Fruit fly (Drosophila melanogaster) whole organism, embryonic: ENCODE results near the gene CG32985.

Experiments
- Atf-2 ChIP-seq: fragments of 200-800 bp; sonication (Bioruptor generic); optimal IDR thresholded peaks from 2 replicates; lab custom pipeline; 2016; ENCODE audit warnings: missing biosample characterization, missing genetic modification characterization
- CG10959 ChIP-seq: fragments of 200-800 bp; sonication (Bioruptor generic); IDR thresholded peaks from 2 replicates; pipeline ENCODE4 v1.3.6; 2022; ENCODE audit warnings: missing biosample characterization, missing genetic modification characterization
- CG11398 ChIP-seq: fragments of 200-800 bp; sonication (Bioruptor generic); optimal IDR thresholded peaks from 2 replicates; lab custom pipeline; 2016; ENCODE audit warnings: missing biosample characterization, missing genetic modification characterization
- CG12299 ChIP-seq: fragments of 200-800 bp; sonication (Bioruptor generic); optimal IDR thresholded peaks from 2 replicates; lab custom pipeline; 2018; ENCODE audit warnings: missing biosample characterization, mild to moderate bottlenecking, missing genetic modification characterization
- CG14441 ChIP-seq: fragments of 200-800 bp; sonication (Bioruptor generic); IDR thresholded peaks from 2 replicates; pipeline ENCODE4 v1.3.6; 2022; ENCODE audit warnings: missing biosample characterization, missing genetic modification characterization
- CG15601 ChIP-seq: fragments of 200-800 bp; sonication (Bioruptor generic); optimal IDR thresholded peaks from 3 replicates; lab custom pipeline; 2019; ENCODE audit warnings: missing biosample characterization, mild to moderate bottlenecking, missing genetic modification characterization, moderate library complexity
- CG18764 ChIP-seq: fragments of 200-800 bp; sonication (Bioruptor generic); optimal IDR thresholded peaks from 3 replicates; lab custom pipeline; 2016; ENCODE audit warnings: missing biosample characterization, missing genetic modification characterization
- CG2120 ChIP-seq: fragments of 200-800 bp; sonication (Bioruptor generic); optimal IDR thresholded peaks from 3 replicates; lab custom pipeline; 2016; ENCODE audit warnings: missing biosample characterization, missing genetic modification characterization
- CG2875 ChIP-seq: fragments of 200-800 bp; sonication (Bioruptor generic); optimal IDR thresholded peaks from 2 replicates; lab custom pipeline; 2017; ENCODE audit warnings: missing biosample characterization, mild to moderate bottlenecking, missing genetic modification characterization, missing genetic modification reagents
- CG30403 ChIP-seq: fragments of 200-800 bp; sonication (Bioruptor generic); optimal IDR thresholded peaks from 3 replicates; lab custom pipeline; 2016; ENCODE audit warnings: missing biosample characterization, missing genetic modification characterization
- CG31388 ChIP-seq: fragments of 200-800 bp; sonication (Bioruptor generic); optimal IDR thresholded peaks from 2 replicates; lab custom pipeline; 2016; ENCODE audit warnings: missing biosample characterization, missing genetic modification characterization
- CG3163 ChIP-seq: fragments of 200-800 bp; sonication (Bioruptor generic); optimal IDR thresholded peaks from 3 replicates; lab custom pipeline; 2016; ENCODE audit warnings: missing biosample characterization, missing genetic modification characterization
- CG3281 ChIP-seq: fragments of 200-800 bp; sonication (Bioruptor generic); optimal IDR thresholded peaks from 3 replicates; lab custom pipeline; 2017; ENCODE audit warnings: missing biosample characterization, mild to moderate bottlenecking, missing genetic modification characterization
- CG3726 ChIP-seq: fragments of 200-800 bp; sonication (Bioruptor generic); IDR thresholded peaks from 3 replicates; pipeline ENCODE4, ENCODE4 v1.3.6; 2022; ENCODE audit warnings: missing biosample characterization, missing genetic modification characterization
- CG3847 ChIP-seq: fragments of 200-800 bp; sonication (Bioruptor generic); IDR thresholded peaks from 2 replicates; pipeline ENCODE4 v1.3.6; 2022; ENCODE audit warnings: missing biosample characterization, missing genetic modification characterization
- CG4424 ChIP-seq: fragments of 200-800 bp; sonication (Bioruptor generic); optimal IDR thresholded peaks from 3 replicates; lab custom pipeline; 2016; ENCODE audit warnings: missing biosample characterization, missing genetic modification characterization
- CG8281 ChIP-seq: fragments of 200-800 bp; sonication (Bioruptor generic); optimal IDR thresholded peaks from 2 replicates; lab custom pipeline; 2018; ENCODE audit warnings: missing biosample characterization, mild to moderate bottlenecking, missing genetic modification characterization, moderate library complexity
- CG9727 ChIP-seq: fragments of 200-800 bp; sonication (Bioruptor generic); optimal IDR thresholded peaks from 3 replicates; lab custom pipeline; 2017; ENCODE audit warnings: missing biosample characterization, mild to moderate bottlenecking, missing genetic modification characterization
- CG9876 ChIP-seq: fragments of 200-800 bp; sonication (Bioruptor generic); optimal IDR thresholded peaks from 2 replicates; lab custom pipeline; 2016; ENCODE audit warnings: missing biosample characterization, missing genetic modification characterization
- Chrac-16 ChIP-seq: fragments of 200-800 bp; sonication (Bioruptor generic); optimal IDR thresholded peaks from 3 replicates; lab custom pipeline; 2016; ENCODE audit warnings: missing biosample characterization, missing genetic modification characterization
- D ChIP-seq, 2 experiments: fragments of 200-800 bp in 1 of 2; fragments of >200 bp in 1 of 2; sonication (Bioruptor generic) in 1 of 2; optimal IDR thresholded peaks; 2 replicates in 1 of 2; 3 replicates in 1 of 2; lab custom pipeline; 2017; ENCODE audit warnings: mild to moderate bottlenecking in 1 of 2, missing biosample characterization in 1 of 2, missing genetic modification characterization in 1 of 2, missing genetic modification reagents in 1 of 2
- HHEX ChIP-seq: fragments of 200-800 bp; sonication (Bioruptor generic); optimal IDR thresholded peaks from 3 replicates; lab custom pipeline; 2017; ENCODE audit warnings: missing biosample characterization, mild to moderate bottlenecking, missing genetic modification characterization, missing genetic modification reagents
- Mes4 ChIP-seq: fragments of 200-800 bp; sonication (Bioruptor generic); optimal IDR thresholded peaks from 2 replicates; lab custom pipeline; 2016; ENCODE audit warnings: missing biosample characterization, missing genetic modification characterization
- Opbp ChIP-seq: fragments of 200-800 bp; sonication (Bioruptor generic); IDR thresholded peaks from 3 replicates; pipeline ENCODE4 v1.3.6; 2022; ENCODE audit warnings: missing biosample characterization, missing genetic modification characterization; ENCODE audit not compliant: partially characterized antibody
- Sin3A ChIP-seq: fragments of >200 bp; optimal IDR thresholded peaks from 2 replicates; lab custom pipeline; 2018
- bigmax ChIP-seq: fragments of 200-800 bp; sonication (Bioruptor generic); optimal IDR thresholded peaks from 2 replicates; lab custom pipeline; 2018; ENCODE audit warnings: missing biosample characterization, mild to moderate bottlenecking, missing genetic modification characterization
- bowl ChIP-seq: fragments of 200-800 bp; sonication (Bioruptor generic); IDR thresholded peaks from 2 replicates; pipeline ENCODE4 v1.3.6; 2022; ENCODE audit warnings: missing biosample characterization, missing genetic modification characterization
- caup ChIP-seq: fragments of 200-800 bp; sonication (Bioruptor generic); optimal IDR thresholded peaks from 3 replicates; lab custom pipeline; 2017; ENCODE audit warnings: missing biosample characterization, mild to moderate bottlenecking, missing genetic modification characterization, moderate library complexity; ENCODE audit not compliant: severe bottlenecking
- cg ChIP-seq: fragments of 200-800 bp; sonication (Bioruptor generic); optimal IDR thresholded peaks from 3 replicates; lab custom pipeline; 2019; ENCODE audit warnings: missing biosample characterization, mild to moderate bottlenecking, missing genetic modification characterization, moderate library complexity
- dpn ChIP-seq, 2 experiments: fragments of 200-800 bp; sonication (Bioruptor generic); optimal IDR thresholded peaks; 3 replicates each; lab custom pipeline; 2016; ENCODE audit warnings: missing biosample characterization in 2 of 2, missing genetic modification characterization in 2 of 2
- emc ChIP-seq: fragments of 200-800 bp; sonication (Bioruptor generic); optimal IDR thresholded peaks from 2 replicates; lab custom pipeline; 2016; ENCODE audit warnings: missing biosample characterization, missing genetic modification characterization
- ems ChIP-seq: fragments of 200-800 bp; sonication (Bioruptor generic); optimal IDR thresholded peaks from 3 replicates; lab custom pipeline; 2016; ENCODE audit warnings: missing biosample characterization, missing genetic modification characterization
- esg ChIP-seq: fragments of 200-800 bp; sonication (Bioruptor generic); conservative IDR thresholded peaks from 2 replicates; pipeline ENCODE4 v1.3.6; 2022; ENCODE audit warnings: missing biosample characterization, missing genetic modification characterization
- exex ChIP-seq: fragments of 200-800 bp; sonication (Bioruptor generic); optimal IDR thresholded peaks from 4 replicates; lab custom pipeline; 2018; ENCODE audit warnings: missing biosample characterization, mild to moderate bottlenecking, missing genetic modification characterization, moderate library complexity
- gcm ChIP-seq: fragments of 200-800 bp; sonication (Bioruptor generic); optimal IDR thresholded peaks from 2 replicates; lab custom pipeline; 2019; ENCODE audit warnings: missing biosample characterization, mild to moderate bottlenecking, missing genetic modification characterization, moderate library complexity
- grau ChIP-seq: fragments of 200-800 bp; optimal IDR thresholded peaks from 3 replicates; lab custom pipeline; 2019; ENCODE audit warnings: missing biosample characterization, mild to moderate bottlenecking, missing genetic modification characterization, moderate library complexity
- grn ChIP-seq: fragments of 200-800 bp; sonication (Bioruptor generic); optimal IDR thresholded peaks from 3 replicates; lab custom pipeline; 2017; ENCODE audit warnings: missing biosample characterization, missing genetic modification characterization
- hb ChIP-seq: fragments of 200-800 bp; sonication (Bioruptor generic); IDR thresholded peaks from 3 replicates; pipeline ENCODE4 v1.3.6; 2022; ENCODE audit warnings: missing biosample characterization, missing genetic modification characterization; ENCODE audit not compliant: partially characterized antibody
- luna ChIP-seq: fragments of 200-800 bp; sonication (Bioruptor generic); optimal IDR thresholded peaks from 2 replicates; lab custom pipeline; 2016; ENCODE audit warnings: missing biosample characterization, missing genetic modification characterization
- nau ChIP-seq: fragments of 200-800 bp; sonication (Bioruptor generic); optimal IDR thresholded peaks from 3 replicates; lab custom pipeline; 2017; ENCODE audit warnings: missing biosample characterization, mild to moderate bottlenecking, missing genetic modification characterization, missing genetic modification reagents
- nerfin-1 ChIP-seq: fragments of 200-800 bp; sonication (Bioruptor generic); optimal IDR thresholded peaks from 3 replicates; lab custom pipeline; 2019; ENCODE audit warnings: missing biosample characterization, mild to moderate bottlenecking, missing genetic modification characterization, moderate library complexity
- pb ChIP-seq: fragments of 200-800 bp; sonication (Bioruptor generic); optimal IDR thresholded peaks from 3 replicates; lab custom pipeline; 2016; ENCODE audit warnings: missing biosample characterization, missing genetic modification characterization
- psq ChIP-seq: fragments of 200-800 bp; sonication (Bioruptor generic); optimal IDR thresholded peaks from 2 replicates; lab custom pipeline; 2017; ENCODE audit warnings: missing biosample characterization, missing genetic modification characterization
- tap ChIP-seq: fragments of 200-800 bp; optimal IDR thresholded peaks from 3 replicates; lab custom pipeline; 2019; ENCODE audit warnings: missing biosample characterization, mild to moderate bottlenecking, missing genetic modification characterization, moderate library complexity
- tgo ChIP-seq: fragments of 200-800 bp; sonication (Bioruptor generic); IDR thresholded peaks from 3 replicates; pipeline ENCODE4 v1.3.6; 2022; ENCODE audit warnings: missing biosample characterization, missing genetic modification characterization
- tll ChIP-seq, 2 experiments: fragments of 200-800 bp in 1 of 2; fragments of >200 bp in 1 of 2; sonication (Bioruptor generic) in 1 of 2; optimal IDR thresholded peaks; 2 replicates each; lab custom pipeline; 2017 to 2019; ENCODE audit warnings: missing biosample characterization in 2 of 2, missing genetic modification characterization in 2 of 2, mild to moderate bottlenecking in 1 of 2, moderate library complexity in 1 of 2
- twi ChIP-seq: fragments of 200-800 bp; optimal IDR thresholded peaks from 2 replicates; lab custom pipeline; 2019; ENCODE audit warnings: missing biosample characterization, mild to moderate bottlenecking, missing genetic modification characterization, moderate library complexity
- zfh1 ChIP-seq: fragments of 200-800 bp; sonication (Bioruptor generic); IDR thresholded peaks from 3 replicates; pipeline ENCODE4 v1.3.6; 2022; ENCODE audit warnings: missing biosample characterization, missing genetic modification characterization

The CG32985 gene

dm6 chr2L:8984614-8985318, 22.4 kb downstream of the CG32985 start, which contains the start of gene CG13101 (continued):
- TF ChIP-seq CG14441 (GFP tag; lab: Robert Waterston, UW) (peak; percentile 93), cg (GFP tag; lab: Kevin White, UChicago) (no peak), CG3847 (GFP tag; lab: Robert Waterston, UW) (peak; percentile 94), tgo (GFP tag; lab: Robert Waterston, UW) (peak; percentile 96), pb (GFP tag; lab: Kevin White, UChicago) (peak; percentile 62), caup (GFP tag; lab: Kevin White, UChicago) (peak; percentile 89), tll (GFP tag; optimal IDR thresholded peaks at IDR 0.05; lab: Kevin White, UChicago) (no peak), CG10959 (peak; percentile 85), nau (peak; percentile 90), CG18764 (GFP tag; lab: Kevin White, UChicago) (peak; percentile 83), ems (peak; percentile 86), CG31388 (peak; percentile 71), hb (GFP tag; lab: Robert Waterston, UW) (no peak), nerfin-1 (tag; lab: Kevin White, UChicago) (peak; percentile 78), HHEX (peak; percentile 89), luna (GFP tag; lab: Kevin White, UChicago) (peak; percentile 4), Sin3A (lab: Kevin White, UChicago) (no peak), CG8281 (peak; percentile 87), CG3726 (GFP tag; lab: Robert Waterston, UW) (no peak; the same call in 2 of the 3 replicates), CG2120 (GFP tag; lab: Kevin White, UChicago) (peak; percentile 93), D (optimal IDR thresholded peaks at IDR 0.05; lab: Kevin White, UChicago) (no peak), D (GFP tag; optimal IDR thresholded peaks at IDR 0.05; lab: Kevin White, UChicago) (peak; percentile 89), bigmax (GFP tag; lab: Kevin White, UChicago) (no peak), gcm (GFP tag; lab: Kevin White, UChicago) (peak; percentile 92), psq (GFP tag; lab: Kevin White, UChicago) (peak; percentile 63), Mes4 (peak; percentile 71), tap (peak; percentile 91), grau (peak; percentile 94), CG2875 (GFP tag; lab: Kevin White, UChicago) (peak; percentile 89), bowl (GFP tag; lab: Robert Waterston, UW) (peak; percentile 86), exex (tag; lab: Kevin White, UChicago) (peak; percentile 70), grn (GFP tag; lab: Kevin White, UChicago) (peak; percentile 54), CG15601 (peak; percentile 89), dpn (GFP tag; optimal IDR thresholded peaks at IDR 0.05; lab: Kevin White, UChicago) (peak; percentile 86 to 91), CG12299 (tag; lab: Kevin White, UChicago) (peak; percentile 88), CG9727 (GFP tag; lab: Kevin White, UChicago) (peak; percentile 95), CG3281 (peak; percentile 90), twi (tag; lab: Kevin White, UChicago) (peak; percentile 84), CG11398 (peak; percentile 54), CG4424 (peak; percentile 93), emc (peak; percentile 70), CG30403 (GFP tag; lab: Kevin White, UChicago) (peak; percentile 94), CG9876 (peak; percentile 27), Chrac-16 (GFP tag; lab: Kevin White, UChicago) (peak; percentile 89), esg (GFP tag; lab: Robert Waterston, UW) (peak; percentile 92), CG3163 (GFP tag; lab: Kevin White, UChicago) (peak; percentile 69), Opbp (GFP tag; lab: Robert Waterston, UW) (no peak), zfh1 (GFP tag; lab: Robert Waterston, UW) (peak; percentile 94), Atf-2 (GFP tag; lab: Kevin White, UChicago) (peak; percentile 83)
